Fruit fly (Drosophila melanogaster): ENCODE measurements around the gene CG3437.

CG3437 gene

DNA sequence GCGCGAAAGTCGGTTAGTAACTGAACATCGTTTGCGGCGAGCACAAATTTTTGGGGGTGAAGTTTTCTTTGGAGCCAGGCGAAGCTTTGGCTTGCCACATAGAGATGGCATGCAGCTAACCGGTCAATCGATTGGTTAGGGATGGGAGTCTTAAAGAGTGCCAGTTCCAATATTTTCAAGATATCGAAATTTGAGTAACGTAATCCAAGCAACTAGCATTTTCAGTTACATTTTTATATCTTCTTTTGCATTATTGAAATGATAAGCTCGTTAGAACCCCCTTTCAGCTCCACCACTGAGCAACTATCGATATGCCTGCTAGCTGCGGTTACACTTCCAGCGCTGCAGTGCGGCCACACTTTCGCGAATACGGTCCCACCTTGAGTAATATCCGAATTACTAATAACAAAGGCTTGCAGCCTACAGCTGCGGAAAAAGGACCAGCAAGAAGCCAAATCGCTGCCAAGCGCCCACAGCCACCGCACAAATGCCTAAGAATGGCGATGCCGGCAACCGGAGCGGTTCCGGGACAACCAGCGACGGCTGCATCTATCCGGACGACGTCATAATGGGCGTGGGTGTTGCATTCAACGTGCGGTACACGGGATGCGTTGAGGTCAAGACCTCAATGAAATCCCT is 30.7 kb downstream of the CG3437 start, which contains the start of the genes Atat and Shc (continued):
- TF ChIP-seq ab (GFP tag; optimal IDR thresholded peaks at IDR 0.05) (peak; percentile 99), CG10267 (tag; optimal IDR thresholded peaks at IDR 0.05) (peak; percentile 92), Neu2 (GFP tag; optimal IDR thresholded peaks at IDR 0.05; ENCODE audit: borderline replicate concordance) (peak; percentile 97), CG12219 (GFP tag; optimal IDR thresholded peaks at IDR 0.05) (peak; percentile 94), Hand (GFP tag; optimal IDR thresholded peaks at IDR 0.05) (peak; percentile 93), CG11504 (tag; optimal IDR thresholded peaks at IDR 0.05) (peak; percentile 97)

DNA sequence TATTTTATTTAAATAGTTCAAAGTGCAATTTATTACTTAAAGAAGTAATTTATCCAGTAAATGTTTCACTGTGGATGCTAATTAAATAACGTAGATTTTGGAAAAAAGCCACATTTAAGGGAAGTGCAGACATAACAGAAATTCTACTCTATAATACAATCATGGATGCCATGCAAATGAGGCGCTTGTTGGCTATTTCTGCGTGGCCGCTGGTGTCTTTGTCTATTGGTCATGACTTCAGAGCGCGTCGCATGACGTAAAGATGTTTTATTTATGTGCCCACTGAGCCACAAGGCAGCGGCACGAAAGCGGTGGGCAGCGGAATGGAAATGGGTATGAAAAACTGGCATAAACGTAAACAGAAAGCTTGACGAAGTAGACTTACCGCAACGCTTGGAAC is 31.6 kb downstream of the CG3437 start:
- no peak for TF ChIP-seq CoRest (tag; optimal IDR thresholded peaks at IDR 0.05)
- peak; percentile 35 for TF ChIP-seq grau (tag; optimal IDR thresholded peaks at IDR 0.05)
- TF ChIP-seq gem (tag; optimal IDR thresholded peaks at IDR 0.05): peak; percentile 47
- no peak for TF ChIP-seq tap (tag; optimal IDR thresholded peaks at IDR 0.05)
- no peak for TF ChIP-seq Gsc (GFP tag; IDR thresholded peaks at IDR 0.05)
- peak; percentile 40 for TF ChIP-seq lab (GFP tag; optimal IDR thresholded peaks at IDR 0.05)
- TF ChIP-seq CG32532 (GFP tag; IDR thresholded peaks at IDR 0.05): peak; percentile 16; the same call in 1 of the 2 replicates
- TF ChIP-seq CG17912 (GFP tag; optimal IDR thresholded peaks at IDR 0.05): no peak
- peak; percentile 19; the same call in 1 of the 3 replicates for TF ChIP-seq sr (GFP tag; IDR thresholded peaks at IDR 0.05)
- TF ChIP-seq stwl (tag; optimal IDR thresholded peaks at IDR 0.05): peak; percentile 37
- TF ChIP-seq phol (tag; optimal IDR thresholded peaks at IDR 0.05): peak; percentile 16
- peak; percentile 81 for TF ChIP-seq CG9437 (GFP tag; optimal IDR thresholded peaks at IDR 0.05)
- peak; percentile 37 for TF ChIP-seq Vsx1 (GFP tag; optimal IDR thresholded peaks at IDR 0.05)
- TF ChIP-seq vfl (GFP tag; optimal IDR thresholded peaks at IDR 0.05): peak; percentile 12
- peak; percentile 24; the same call in 1 of the 3 replicates for TF ChIP-seq CG11695 (GFP tag; IDR thresholded peaks at IDR 0.05)
- TF ChIP-seq onecut (GFP tag; IDR thresholded peaks at IDR 0.05): no peak
- TF ChIP-seq vvl (GFP tag; IDR thresholded peaks at IDR 0.05): peak; percentile 76
- peak; percentile 42 for TF ChIP-seq Sox100B (GFP tag; optimal IDR thresholded peaks at IDR 0.05)
- TF ChIP-seq lmd (GFP tag; IDR thresholded peaks at IDR 0.05): peak; percentile 18; the same call in 1 of the 2 replicates
- peak; percentile 32 for TF ChIP-seq CG12219 (GFP tag; optimal IDR thresholded peaks at IDR 0.05)
- peak; percentile 9 for TF ChIP-seq Blimp-1 (GFP tag; optimal IDR thresholded peaks at IDR 0.05)
- no peak for TF ChIP-seq CG5245 (GFP tag; optimal IDR thresholded peaks at IDR 0.05)
- no peak for TF ChIP-seq toy (GFP tag; IDR thresholded peaks at IDR 0.05)
- TF ChIP-seq Drgx (GFP tag; IDR thresholded peaks at IDR 0.05): peak; percentile 25; the same call in 1 of the 2 replicates
- TF ChIP-seq Med (GFP tag): peak; percentile 69
- TF ChIP-seq CG11504 (tag; optimal IDR thresholded peaks at IDR 0.05): peak; percentile 48
- TF ChIP-seq Pdp1 (GFP tag; optimal IDR thresholded peaks at IDR 0.05): peak in 1 of 2 experiments; percentile 73
- TF ChIP-seq hkb (optimal IDR thresholded peaks at IDR 0.05): no peak
- TF ChIP-seq hkb (GFP tag; IDR thresholded peaks at IDR 0.05): peak; percentile 10; the same call in 1 of the 2 replicates
- TF ChIP-seq CG4328 (GFP tag; optimal IDR thresholded peaks at IDR 0.05): peak; percentile 32
- TF ChIP-seq Sox102F (GFP tag; optimal IDR thresholded peaks at IDR 0.05): peak; percentile 32
- TF ChIP-seq CG11696 (GFP tag; IDR thresholded peaks at IDR 0.05): peak; percentile 82
- TF ChIP-seq Asciz (GFP tag; optimal IDR thresholded peaks at IDR 0.05): peak; percentile 20
- TF ChIP-seq Ssrp (tag; optimal IDR thresholded peaks at IDR 0.05): peak; percentile 28
- TF ChIP-seq CG6683 (GFP tag; optimal IDR thresholded peaks at IDR 0.05): no peak
- no peak for TF ChIP-seq pan (optimal IDR thresholded peaks at IDR 0.05)
- peak in 1 of 2 experiments; percentile 24 for TF ChIP-seq pan (GFP tag; optimal IDR thresholded peaks at IDR 0.05 in 1 of 2, IDR thresholded peaks at IDR 0.05 in 1 of 2)
- no peak for TF ChIP-seq Kr (GFP tag; optimal IDR thresholded peaks at IDR 0.05)
- 0 out of 3 replicates have a peak, but pooled peaks have one; percentile 17 for TF ChIP-seq ken (GFP tag; IDR thresholded peaks at IDR 0.05)
- peak; percentile 32 for TF ChIP-seq CG2678 (tag; optimal IDR thresholded peaks at IDR 0.05)
- peak; percentile 50; the same call in 1 of the 3 replicates for TF ChIP-seq ci (GFP tag; IDR thresholded peaks at IDR 0.05)
- TF ChIP-seq chm (GFP tag; IDR thresholded peaks at IDR 0.05): peak; percentile 21; the same call in 1 of the 2 replicates
- no peak for TF ChIP-seq CG1832 (GFP tag; optimal IDR thresholded peaks at IDR 0.05)
